Worm (Caenorhabditis elegans): Measurements from ENCODE around the gene arv-1.

DNA sequence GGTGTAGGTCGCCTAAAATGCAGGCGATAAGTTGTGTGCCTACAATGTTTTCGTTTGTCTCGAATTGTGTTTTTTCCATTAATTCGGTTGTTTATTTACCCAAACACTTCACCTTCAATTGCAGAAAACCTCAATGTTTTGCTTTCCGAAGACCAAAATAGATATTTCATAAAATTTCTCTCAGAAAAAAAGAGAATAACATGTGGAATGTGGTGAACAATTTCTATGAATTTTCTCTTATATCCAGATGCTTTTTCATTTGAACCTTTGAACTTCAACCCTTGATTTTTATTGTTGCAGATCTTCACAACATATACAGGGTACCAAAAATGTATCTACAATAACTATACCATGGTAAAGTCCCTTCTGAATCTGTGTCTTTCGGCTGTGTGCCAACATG is 5.8 kb upstream of the arv-1 start, which contains the start of gene T01E8.1:
- TF ChIP-seq cog-1 (tag; optimal IDR thresholded peaks at IDR 0.05) (no peak), med-1 (GFP tag; optimal IDR thresholded peaks at IDR 0.05; ENCODE audit: insufficient read depth) (no peak), tab-1 (GFP tag; IDR thresholded peaks at IDR 0.05) (no peak), klf-2 (GFP tag; conservative IDR thresholded peaks at IDR 0.05) (no peak)
